Fruit fly (Drosophila melanogaster): ENCODE data around the gene Abp1.

DNA sequence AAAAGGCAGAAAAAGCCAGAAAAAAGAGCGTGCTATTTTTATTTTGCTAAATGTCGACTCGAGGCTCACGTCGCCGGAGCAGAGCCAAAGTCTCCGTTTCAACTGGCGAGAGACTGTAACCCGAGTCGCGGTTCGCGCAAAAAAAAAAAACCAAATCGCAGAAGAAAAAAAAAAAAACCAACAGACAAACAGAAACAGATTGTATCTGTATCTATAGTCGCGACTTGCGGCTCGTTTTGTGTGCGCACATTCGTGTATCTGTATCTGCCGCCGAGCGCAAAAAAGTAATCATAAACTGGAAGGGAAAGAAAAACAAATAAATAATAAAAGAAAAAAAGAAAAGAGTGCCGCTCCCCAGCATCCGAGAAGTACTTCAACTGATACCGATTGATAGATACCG, 9.0 kb upstream of the Abp1 start:
- no peak for TF ChIP-seq Ets21C (GFP tag; optimal IDR thresholded peaks at IDR 0.05)
- peak; percentile 93 for TF ChIP-seq CG8119 (GFP tag; IDR thresholded peaks at IDR 0.05)
- peak; percentile 73 for TF ChIP-seq CG11762 (GFP tag; optimal IDR thresholded peaks at IDR 0.05; ENCODE audit: insufficient read depth)
- TF ChIP-seq eg (GFP tag; IDR thresholded peaks at IDR 0.05) = peak; percentile 96
- TF ChIP-seq CG6808 (GFP tag; optimal IDR thresholded peaks at IDR 0.05) = peak; percentile 94
- TF ChIP-seq Sox102F (GFP tag; optimal IDR thresholded peaks at IDR 0.05) = no peak
- peak; percentile 39 for TF ChIP-seq OdsH (GFP tag; optimal IDR thresholded peaks at IDR 0.05)
- peak; percentile 88 for TF ChIP-seq svp (GFP tag)
- no peak for TF ChIP-seq Eip93F (GFP tag; optimal IDR thresholded peaks at IDR 0.05)
- TF ChIP-seq Lpt (GFP tag; optimal IDR thresholded peaks at IDR 0.05) = peak; percentile 90
- no peak for TF ChIP-seq Hr39 (GFP tag; optimal IDR thresholded peaks at IDR 0.05)
- TF ChIP-seq Sox15 (GFP tag; optimal IDR thresholded peaks at IDR 0.05) = no peak
